Fruit fly (Drosophila melanogaster) whole organism, prepupa: ENCODE data around the gene CG11699.
"Not testable (repeated sequence)": the region's sequence is repeated elsewhere in the genome, so short reads cannot be mapped to it uniquely, and the experiment has no call there.

ENCODE experiments used
- Blimp-1 ChIP-seq: fragments of 200-800 bp; sonication (Bioruptor generic); optimal IDR thresholded peaks from 3 replicates; lab custom pipeline; 2017; ENCODE audit warnings: missing biosample characterization, missing genetic modification characterization, mild to moderate bottlenecking, moderate library complexity, missing genetic modification reagents
- CG10631 ChIP-seq: fragments of 200-800 bp; sonication (Bioruptor generic); optimal IDR thresholded peaks from 2 replicates; lab custom pipeline; 2016; ENCODE audit warnings: missing biosample characterization, missing genetic modification characterization
- CG11762 ChIP-seq: fragments of 200-800 bp; sonication (Bioruptor generic); optimal IDR thresholded peaks from 3 replicates; lab custom pipeline; 2016; ENCODE audit warnings: missing biosample characterization, missing genetic modification characterization; ENCODE audit not compliant: insufficient read depth
- CG11902 ChIP-seq: fragments of 200-800 bp; sonication (Bioruptor generic); optimal IDR thresholded peaks from 3 replicates; lab custom pipeline; 2016; ENCODE audit warnings: missing biosample characterization, missing genetic modification characterization
- CG15336 ChIP-seq: fragments of 200-800 bp; sonication (Bioruptor generic); IDR thresholded peaks from 2 replicates; pipeline ENCODE4 v1.3.6; 2022; ENCODE audit warnings: missing biosample characterization, missing genetic modification characterization
- CG1621 ChIP-seq: fragments of 200-800 bp; sonication (Bioruptor generic); optimal IDR thresholded peaks from 3 replicates; lab custom pipeline; 2018; ENCODE audit warnings: missing biosample characterization, mild to moderate bottlenecking, missing genetic modification characterization
- CG3032 ChIP-seq: fragments of 200-800 bp; optimal IDR thresholded peaks from 2 replicates; lab custom pipeline; 2019; ENCODE audit warnings: missing biosample characterization, mild to moderate bottlenecking, missing genetic modification characterization, moderate library complexity
- CG31627 ChIP-seq: fragments of 200-800 bp; sonication (Bioruptor generic); optimal IDR thresholded peaks from 3 replicates; lab custom pipeline; 2016; ENCODE audit warnings: missing biosample characterization, missing genetic modification characterization
- CG32006 ChIP-seq: fragments of 200-800 bp; sonication (Bioruptor generic); optimal IDR thresholded peaks from 3 replicates; lab custom pipeline; 2017; ENCODE audit warnings: missing biosample characterization, mild to moderate bottlenecking, missing genetic modification characterization
- CG34406 ChIP-seq: fragments of 200-800 bp; sonication (Bioruptor generic); optimal IDR thresholded peaks from 3 replicates; lab custom pipeline; 2016; ENCODE audit warnings: missing biosample characterization, missing genetic modification characterization
- CG3919 ChIP-seq: fragments of 200-800 bp; sonication (Bioruptor generic); optimal IDR thresholded peaks from 3 replicates; lab custom pipeline; 2016; ENCODE audit warnings: missing biosample characterization, missing genetic modification characterization
- CG6163 ChIP-seq: fragments of 200-800 bp; sonication (Bioruptor generic); IDR thresholded peaks from 3 replicates; pipeline ENCODE4 v1.3.6; 2022; ENCODE audit warnings: missing biosample characterization, missing genetic modification characterization
- CG6792 ChIP-seq: fragments of 200-800 bp; sonication (Bioruptor generic); optimal IDR thresholded peaks from 3 replicates; lab custom pipeline; 2016; ENCODE audit warnings: missing biosample characterization, missing genetic modification characterization
- CG6808 ChIP-seq: fragments of 200-800 bp; sonication (Bioruptor generic); optimal IDR thresholded peaks from 3 replicates; lab custom pipeline; 2017; ENCODE audit warnings: missing biosample characterization, missing genetic modification characterization, mild to moderate bottlenecking, moderate library complexity, missing genetic modification reagents
- CG6854 ChIP-seq: fragments of 200-800 bp; sonication (Bioruptor generic); optimal IDR thresholded peaks from 2 replicates; lab custom pipeline; 2017; ENCODE audit warnings: missing biosample characterization, mild to moderate bottlenecking, missing genetic modification characterization
- CG7368 ChIP-seq: fragments of 200-800 bp; sonication (Bioruptor generic); optimal IDR thresholded peaks from 3 replicates; lab custom pipeline; 2016; ENCODE audit warnings: missing biosample characterization, missing genetic modification characterization
- CG8119 ChIP-seq: fragments of 200-800 bp; sonication (Bioruptor generic); IDR thresholded peaks from 3 replicates; pipeline ENCODE4 v1.3.6; 2022; ENCODE audit warnings: missing biosample characterization, missing genetic modification characterization
- CG8319 ChIP-seq: fragments of 200-800 bp; sonication (Bioruptor generic); optimal IDR thresholded peaks from 3 replicates; lab custom pipeline; 2016; ENCODE audit warnings: missing biosample characterization, missing genetic modification characterization
- CG8632 ChIP-seq: fragments of 200-800 bp; sonication (Bioruptor generic); optimal IDR thresholded peaks from 3 replicates; lab custom pipeline; 2016; ENCODE audit warnings: missing biosample characterization, missing genetic modification characterization
- CG9139 ChIP-seq: fragments of 200-800 bp; sonication (Bioruptor generic); optimal IDR thresholded peaks from 3 replicates; lab custom pipeline; 2017; ENCODE audit warnings: missing biosample characterization, mild to moderate bottlenecking, missing genetic modification characterization
- Eip75B ChIP-seq: fragments of 200-800 bp; sonication (Bioruptor generic); optimal IDR thresholded peaks from 3 replicates; lab custom pipeline; 2016; ENCODE audit warnings: missing biosample characterization, missing genetic modification characterization
- Eip78C ChIP-seq: fragments of 200-800 bp; sonication (Bioruptor generic); peaks from one replicate; lab custom pipeline; 2016; ENCODE audit warnings: missing biosample characterization, missing genetic modification characterization
- Eip93F ChIP-seq: fragments of 200-800 bp; sonication (Bioruptor generic); optimal IDR thresholded peaks from 2 replicates; lab custom pipeline; 2016; ENCODE audit warnings: missing biosample characterization, mild to moderate bottlenecking, missing genetic modification characterization
- Ets21C ChIP-seq: fragments of 200-800 bp; sonication (Bioruptor generic); optimal IDR thresholded peaks from 3 replicates; lab custom pipeline; 2016; ENCODE audit warnings: missing biosample characterization, missing genetic modification characterization
- Ets96B ChIP-seq: fragments of 200-800 bp; optimal IDR thresholded peaks from 2 replicates; lab custom pipeline; 2019; ENCODE audit warnings: missing biosample characterization, mild to moderate bottlenecking, missing genetic modification characterization, moderate library complexity
- Hr38 ChIP-seq: sonication (Bioruptor generic); optimal IDR thresholded peaks from 2 replicates; lab custom pipeline; 2016; ENCODE audit warnings: missing biosample characterization, missing genetic modification characterization
- Hr39 ChIP-seq: fragments of 200-800 bp; sonication (Bioruptor generic); optimal IDR thresholded peaks from 2 replicates; lab custom pipeline; 2016; ENCODE audit warnings: missing biosample characterization, missing genetic modification characterization
- Hr4 ChIP-seq: fragments of 200-800 bp; sonication (Bioruptor generic); optimal IDR thresholded peaks from 3 replicates; lab custom pipeline; 2016; ENCODE audit warnings: missing biosample characterization, missing genetic modification characterization
- Sox14 ChIP-seq: fragments of 200-800 bp; sonication (Bioruptor generic); optimal IDR thresholded peaks from 3 replicates; lab custom pipeline; 2016; ENCODE audit warnings: missing biosample characterization, missing genetic modification characterization
- achi ChIP-seq: fragments of 200-800 bp; sonication (Bioruptor generic); optimal IDR thresholded peaks from 3 replicates; lab custom pipeline; 2016; ENCODE audit warnings: missing biosample characterization, missing genetic modification characterization
- acj6 ChIP-seq: fragments of 200-800 bp; sonication (Bioruptor generic); optimal IDR thresholded peaks from 3 replicates; lab custom pipeline; 2016; ENCODE audit warnings: missing biosample characterization, missing genetic modification characterization
- cyc ChIP-seq: fragments of 200-800 bp; sonication (Bioruptor generic); optimal IDR thresholded peaks from 3 replicates; lab custom pipeline; 2016; ENCODE audit warnings: missing biosample characterization, missing genetic modification characterization
- eg ChIP-seq: fragments of 200-800 bp; sonication (Bioruptor generic); IDR thresholded peaks from 3 replicates; pipeline ENCODE4 v1.3.6; 2022; ENCODE audit warnings: missing biosample characterization, missing genetic modification characterization
- esn ChIP-seq: fragments of 200-800 bp; sonication (Bioruptor generic); optimal IDR thresholded peaks from 2 replicates; lab custom pipeline; 2016; ENCODE audit warnings: missing biosample characterization, mild to moderate bottlenecking, missing genetic modification characterization, moderate library complexity
- fd59A ChIP-seq: fragments of 200-800 bp; sonication (Bioruptor generic); optimal IDR thresholded peaks from 2 replicates; lab custom pipeline; 2017; ENCODE audit warnings: missing biosample characterization, mild to moderate bottlenecking, missing genetic modification characterization, missing genetic modification reagents
- lz ChIP-seq: fragments of 200-800 bp; sonication (Bioruptor generic); optimal IDR thresholded peaks from 3 replicates; lab custom pipeline; 2016; ENCODE audit warnings: missing biosample characterization, missing genetic modification characterization
- net ChIP-seq: fragments of 200-800 bp; sonication (Bioruptor generic); optimal IDR thresholded peaks from 3 replicates; lab custom pipeline; 2016; ENCODE audit warnings: missing biosample characterization, missing genetic modification characterization
- salr ChIP-seq, 2 experiments: fragments of 200-800 bp; sonication (Bioruptor generic); optimal IDR thresholded peaks; 3 replicates each; lab custom pipeline; 2016 to 2018; ENCODE audit warnings: missing biosample characterization in 2 of 2, missing genetic modification characterization in 2 of 2, mild to moderate bottlenecking in 1 of 2
- ss ChIP-seq, 2 experiments: fragments of 200-800 bp; sonication (Bioruptor generic); optimal IDR thresholded peaks; 2 replicates in 1 of 2; 3 replicates in 1 of 2; lab custom pipeline; 2017 to 2018; ENCODE audit warnings: mild to moderate bottlenecking in 2 of 2, missing biosample characterization in 2 of 2, missing genetic modification characterization in 2 of 2, moderate library complexity in 1 of 2
- svp ChIP-seq: fragments of 200-800 bp; sonication (Bioruptor generic); peaks from one replicate; lab custom pipeline; 2016; ENCODE audit warnings: missing biosample characterization, missing genetic modification characterization
- topi ChIP-seq: fragments of 200-800 bp; sonication (Bioruptor generic); optimal IDR thresholded peaks from 3 replicates; lab custom pipeline; 2016; ENCODE audit warnings: missing biosample characterization, missing genetic modification characterization

Gene CG11699

DNA sequence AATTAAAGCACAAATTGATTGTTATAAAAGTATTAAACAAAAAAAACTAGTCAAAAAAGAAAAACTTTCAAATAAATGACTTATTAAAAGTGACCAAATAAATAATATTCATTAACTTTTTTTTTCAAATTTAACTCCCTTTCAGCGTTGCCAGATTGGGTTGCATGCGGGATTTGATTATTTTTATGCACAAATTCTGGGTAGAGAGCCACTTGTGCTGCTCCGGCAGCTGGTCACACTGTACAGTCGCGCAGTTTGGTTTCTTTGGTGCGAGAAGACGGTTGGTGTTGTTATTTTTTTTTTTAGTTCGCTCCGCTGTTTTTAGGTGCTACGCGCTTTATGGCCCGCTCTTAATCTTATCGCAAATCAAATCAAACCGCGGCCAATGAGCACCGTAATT, 29.2 kb downstream of the CG11699 start, which contains the start of gene rho-4:
Gene rho-4 (plus strand): TSS at position 250 of the 400 bp plus-strand sequence.
- not testable (repeated sequence) for TF ChIP-seq Sox14 (GFP tag; lab: Kevin White, UChicago); CG34406; CG8119

DNA sequence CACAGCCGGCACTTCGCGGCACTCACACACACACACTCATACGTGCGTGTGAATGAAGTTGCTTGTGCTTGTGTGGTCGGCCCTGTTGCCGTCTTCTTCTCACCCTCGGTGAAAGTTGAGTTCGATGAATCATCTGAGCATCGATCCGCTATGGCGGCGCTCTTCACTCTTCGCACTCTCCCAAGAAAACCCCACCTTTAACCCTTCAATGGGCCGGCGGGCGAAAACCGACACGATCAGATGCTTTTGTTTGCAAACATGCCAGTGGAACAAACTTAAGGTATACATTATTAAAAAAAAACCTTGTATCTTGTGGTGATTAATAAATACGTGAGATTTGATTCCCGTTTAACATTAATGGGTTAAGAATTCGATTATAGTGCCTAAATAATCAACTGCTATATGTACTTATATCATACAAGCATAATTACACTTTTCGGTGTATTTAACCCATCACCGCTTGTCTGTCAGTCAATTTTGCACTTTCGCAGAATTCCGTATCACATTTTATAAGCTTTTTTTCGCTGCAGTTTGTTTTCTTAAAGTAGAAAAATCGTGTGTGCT, 30.5 kb downstream of the CG11699 start:
- TF ChIP-seq salr (GFP tag; optimal IDR thresholded peaks at IDR 0.05; lab: Kevin White, UChicago) (no peak), Eip75B (GFP tag; lab: Kevin White, UChicago) (no peak), fd59A (GFP tag; lab: Kevin White, UChicago) (no peak), CG6808 (no peak), achi (GFP tag; lab: Kevin White, UChicago) (peak; percentile 32), cyc (peak; percentile 52), CG6792 (peak; percentile 31), Hr4 (peak; percentile 33), CG6854 (no peak), acj6 (GFP tag; lab: Kevin White, UChicago) (peak; percentile 25), CG3919 (no peak), CG15336 (GFP tag; lab: Robert Waterston, UW) (no peak), CG1621 (tag; lab: Kevin White, UChicago) (no peak), Eip93F (no peak), CG34406 (peak; percentile 56), Eip78C (peak; percentile 91), esn (GFP tag; lab: Kevin White, UChicago) (peak; percentile 70), CG11762 (GFP tag; lab: Kevin White, UChicago) (peak; percentile 32), Hr39 (peak; percentile 52), topi (peak; percentile 62), net (GFP tag; lab: Kevin White, UChicago) (no peak), CG10631 (peak; percentile 52), Blimp-1 (GFP tag; lab: Kevin White, UChicago) (peak; percentile 39), lz (GFP tag; lab: Kevin White, UChicago) (peak; percentile 56), CG9139 (peak; percentile 3), eg (GFP tag; lab: Robert Waterston, UW) (peak; percentile 51; the same call in 2 of the 3 replicates), Hr38 (GFP tag; lab: Kevin White, UChicago) (no peak), svp (GFP tag; lab: Kevin White, UChicago) (peak; percentile 90), CG8119 (no peak), CG7368 (GFP tag; lab: Kevin White, UChicago) (peak; percentile 28), CG32006 (no peak), Ets96B (tag; lab: Kevin White, UChicago) (peak; percentile 18), CG11902 (GFP tag; lab: Kevin White, UChicago) (peak; percentile 7), ss (GFP tag; optimal IDR thresholded peaks at IDR 0.05; lab: Kevin White, UChicago) (peak in 1 of 2 experiments; percentile 47), CG8632 (GFP tag; lab: Kevin White, UChicago) (peak; percentile 40), CG6163 (0 out of 3 replicates have a peak, but pooled peaks have one; percentile 13), Sox14 (GFP tag; lab: Kevin White, UChicago) (peak; percentile 60), CG3032 (tag; lab: Kevin White, UChicago) (peak; percentile 5), Ets21C (GFP tag; lab: Kevin White, UChicago) (peak; percentile 22), CG8319 (peak; percentile 6), CG31627 (GFP tag; lab: Kevin White, UChicago) (peak; percentile 30)
- TF ChIP-seq, all 60 proteins: peak for 28
